Worm (Caenorhabditis elegans) whole organism, young adult: ENCODE measurements around the gene nspc-12.
A peak's percentile ranks its signal among the peaks of the same experiment; 100 is the strongest.

ENCODE experiments used
- Y56A3A.18 ChIP-seq: fragments of 200-800 bp; sonication (Bioruptor generic); IDR thresholded peaks from 2 replicates; pipeline ENCODE4 v1.3.6; 2022; ENCODE audit warnings: missing genetic modification reagents, missing genetic modification characterization, missing compliant biosample characterization
- ama-1 ChIP-seq, 3 experiments: fragments of 150-350 bp in 1 of 3; sonication (generic microtip) in 2 of 3; optimal IDR thresholded peaks; 2 replicates each; lab custom pipeline; 2014 to 2018; ENCODE audit warnings: missing biosample characterization in 2 of 3, missing genetic modification characterization in 2 of 3, missing genetic modification reagents in 2 of 3
- attf-6 ChIP-seq: fragments of 200-800 bp; sonication (Bioruptor generic); IDR thresholded peaks from 2 replicates; pipeline ENCODE4 v1.3.6; 2022; ENCODE audit warnings: missing genetic modification reagents, missing genetic modification characterization, missing compliant biosample characterization
- cebp-2 ChIP-seq: fragments of 200-800 bp; sonication (Bioruptor generic); IDR thresholded peaks from 2 replicates; pipeline ENCODE4 v1.3.6; 2022; ENCODE audit warnings: missing genetic modification characterization, missing compliant biosample characterization
- ceh-40 ChIP-seq: fragments of 200-800 bp; sonication (Bioruptor generic); IDR thresholded peaks from 2 replicates; pipeline ENCODE4 v1.3.6; 2022; ENCODE audit warnings: missing genetic modification characterization, missing compliant biosample characterization
- dox-1 ChIP-seq: fragments of 200-800 bp; sonication (Bioruptor generic); IDR thresholded peaks from 2 replicates; pipeline ENCODE4 v1.3.6; 2022; ENCODE audit warnings: missing genetic modification reagents, missing genetic modification characterization, missing compliant biosample characterization
- efl-1 ChIP-seq: fragments of 150-350 bp; optimal IDR thresholded peaks from 2 replicates; lab custom pipeline; 2014; ENCODE audit warnings: missing biosample characterization, missing genetic modification reagents, missing genetic modification characterization
- egl-18 ChIP-seq: fragments of 200-800 bp; sonication (Bioruptor generic); IDR thresholded peaks from 2 replicates; pipeline ENCODE4 v1.3.6; 2022; ENCODE audit warnings: missing genetic modification reagents, missing genetic modification characterization, missing compliant biosample characterization
- madf-6 ChIP-seq: fragments of 200-800 bp; sonication (Bioruptor generic); IDR thresholded peaks from 2 replicates; pipeline ENCODE4 v1.3.6; 2022; ENCODE audit warnings: missing genetic modification reagents, missing genetic modification characterization, missing compliant biosample characterization
- mxl-1 ChIP-seq: sonication (generic microtip); optimal IDR thresholded peaks from 2 replicates; lab custom pipeline; 2016; ENCODE audit warnings: missing genetic modification characterization, missing compliant biosample characterization
- unc-62 ChIP-seq: fragments of 150-350 bp; optimal IDR thresholded peaks from 2 replicates; lab custom pipeline; 2014; ENCODE audit warnings: missing biosample characterization, missing genetic modification reagents, missing genetic modification characterization

- TF ChIP-seq dox-1 (peak; percentile 96), ama-1 (optimal IDR thresholded peaks at IDR 0.05; lab: Kevin White, UChicago) (no peak), ama-1 (GFP tag; optimal IDR thresholded peaks at IDR 0.05; lab: Kevin White, UChicago) (peak in 1 of 2 experiments; percentile 73), cebp-2 (GFP tag; lab: Robert Waterston, UW) (peak; percentile 93; the same call in 1 of the 2 replicates), egl-18 (GFP tag; lab: Robert Waterston, UW) (peak; percentile 88; the same call in 1 of the 2 replicates), unc-62 (GFP tag; lab: Kevin White, UChicago) (no peak), ceh-40 (GFP tag; lab: Robert Waterston, UW) (0 out of 2 replicates have a peak, but pooled peaks have one; percentile 28), attf-6 (GFP tag; lab: Robert Waterston, UW) (no peak), Y56A3A.18 (peak; percentile 98), mxl-1 (no peak), madf-6 (GFP tag; lab: Robert Waterston, UW) (no peak), efl-1 (GFP tag; lab: Kevin White, UChicago) (no peak)
Measured at ce11 chrX:12362951-12363486, 6.5 kb upstream of the nspc-12 start.
